Worm (Caenorhabditis elegans): ENCODE measurements around the gene E02A10.3.

DNA sequence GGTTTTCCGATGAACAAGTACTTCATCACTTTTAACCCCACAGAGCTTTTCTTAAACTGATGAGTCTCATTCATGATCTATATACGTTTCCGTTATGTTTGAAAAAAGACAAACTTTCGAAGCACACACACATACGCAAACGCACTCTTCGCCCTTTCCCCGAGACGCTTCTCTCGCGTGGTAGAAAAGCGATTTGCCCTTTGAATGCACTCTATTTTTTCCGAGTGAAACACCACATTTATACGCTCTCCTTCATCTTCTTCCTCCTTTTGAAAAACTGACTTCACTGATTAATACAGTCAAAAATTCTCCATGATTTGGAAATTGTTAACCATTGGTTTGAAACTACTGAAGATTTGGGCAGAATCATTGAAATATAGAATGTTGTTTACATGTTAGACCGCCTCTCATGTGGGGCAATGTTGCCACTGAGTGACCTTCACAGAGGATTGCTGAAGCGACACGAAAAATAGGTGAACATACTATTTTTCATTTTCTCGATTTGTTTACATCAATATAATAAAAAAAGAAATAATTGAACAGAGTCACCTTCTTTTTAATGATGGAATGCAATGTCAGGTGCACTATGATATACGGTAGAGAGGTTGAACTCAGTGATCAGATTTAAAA lies 42.9 kb upstream of the E02A10.3 start:
- TF ChIP-seq nhr-28 (tag; optimal IDR thresholded peaks at IDR 0.05) (no peak), lin-32 (GFP tag; optimal IDR thresholded peaks at IDR 0.05) (no peak), M03D4.4 (tag; optimal IDR thresholded peaks at IDR 0.05) (no peak), nhr-237 (tag; optimal IDR thresholded peaks at IDR 0.05) (no peak), lin-13 (tag; optimal IDR thresholded peaks at IDR 0.05) (no peak), pha-4 (tag; optimal IDR thresholded peaks at IDR 0.05) (no peak), mab-5 (tag; optimal IDR thresholded peaks at IDR 0.05) (no peak), nhr-76 (tag; optimal IDR thresholded peaks at IDR 0.05) (no peak)

All from whole organism, mixed stage, embryonic.